Fruit fly (Drosophila melanogaster): ENCODE data around the gene Pbp95.
A peak's percentile ranks its signal among the peaks of the same experiment; 100 is the strongest.

The Pbp95 gene

DNA sequence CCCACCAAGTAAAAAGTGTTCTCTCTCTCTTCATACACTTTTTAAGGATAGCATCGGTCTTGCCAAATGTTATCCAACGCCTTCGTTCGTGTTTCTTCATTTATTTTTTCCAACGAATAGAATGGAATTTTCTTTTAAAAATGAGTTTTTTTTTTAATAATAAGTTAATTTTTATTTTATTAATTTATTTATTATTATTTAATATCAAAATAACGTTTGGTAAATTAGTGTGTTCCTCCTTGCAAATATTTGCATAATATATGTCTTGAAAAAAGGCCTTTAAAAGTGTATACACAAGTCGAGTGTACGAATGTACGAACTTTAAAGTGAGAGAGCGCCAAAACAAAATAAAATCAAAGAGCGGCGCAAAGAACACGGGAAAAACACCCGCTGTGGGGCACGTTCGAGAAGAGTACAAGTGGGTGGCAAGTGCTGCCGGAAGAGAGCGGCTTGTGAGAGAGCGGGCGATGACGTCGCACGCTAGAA is 13.7 kb downstream of the Pbp95 start (continued):
- TF ChIP-seq ato (GFP tag; IDR thresholded peaks at IDR 0.05; ENCODE audit: partially characterized antibody) (no peak), BEAF-32 (GFP tag; optimal IDR thresholded peaks at IDR 0.05) (no peak), CG43689 (GFP tag; IDR thresholded peaks at IDR 0.05) (peak; percentile 58), CG18764 (GFP tag; optimal IDR thresholded peaks at IDR 0.05) (no peak), CG8359 (GFP tag; optimal IDR thresholded peaks at IDR 0.05; ENCODE audit: borderline replicate concordance) (peak; percentile 61), Kr (GFP tag; optimal IDR thresholded peaks at IDR 0.05) (no peak), disco-r (GFP tag; optimal IDR thresholded peaks at IDR 0.05) (no peak), Fer2 (tag; optimal IDR thresholded peaks at IDR 0.05) (peak; percentile 70), CG3163 (GFP tag; optimal IDR thresholded peaks at IDR 0.05) (peak; percentile 86), Hmx (GFP tag; optimal IDR thresholded peaks at IDR 0.05) (no peak), tll (GFP tag; optimal IDR thresholded peaks at IDR 0.05) (no peak), Opbp (GFP tag; IDR thresholded peaks at IDR 0.05; ENCODE audit: partially characterized antibody) (no peak), CG9817 (tag; optimal IDR thresholded peaks at IDR 0.05) (peak; percentile 80), zfh1 (GFP tag; IDR thresholded peaks at IDR 0.05) (0 out of 3 replicates have a peak, but pooled peaks have one; percentile 50), pita (GFP tag; optimal IDR thresholded peaks at IDR 0.05) (no peak), HLH4C (GFP tag; IDR thresholded peaks at IDR 0.05; ENCODE audit: partially characterized antibody) (no peak), CG34422 (GFP tag; IDR thresholded peaks at IDR 0.05) (0 out of 3 replicates have a peak, but pooled peaks have one; percentile 7), GATAe (GFP tag; conservative IDR thresholded peaks at IDR 0.05) (no peak), CG11696 (GFP tag; IDR thresholded peaks at IDR 0.05) (peak; percentile 35; the same call in 1 of the 2 replicates), CG9797 (GFP tag; optimal IDR thresholded peaks at IDR 0.05) (no peak), CG2120 (GFP tag; optimal IDR thresholded peaks at IDR 0.05) (peak; percentile 77), Mes4 (GFP tag; optimal IDR thresholded peaks at IDR 0.05) (no peak), sr (GFP tag; IDR thresholded peaks at IDR 0.05) (no peak), wek (GFP tag; optimal IDR thresholded peaks at IDR 0.05) (no peak), knrl (GFP tag; IDR thresholded peaks at IDR 0.05; ENCODE audit: partially characterized antibody) (no peak), sqz (GFP tag; optimal IDR thresholded peaks at IDR 0.05) (no peak), CG14860 (GFP tag; IDR thresholded peaks at IDR 0.05; ENCODE audit: partially characterized antibody) (no peak), Sry-β (GFP tag; optimal IDR thresholded peaks at IDR 0.05) (no peak), dysf (GFP tag; IDR thresholded peaks at IDR 0.05) (peak; percentile 85), CG1832 (GFP tag; optimal IDR thresholded peaks at IDR 0.05) (no peak), CG10321 (GFP tag; IDR thresholded peaks at IDR 0.05) (peak; percentile 44; the same call in 1 of the 2 replicates), unc-4 (GFP tag; IDR thresholded peaks at IDR 0.05; ENCODE audit: partially characterized antibody) (no peak), CG7745 (tag; optimal IDR thresholded peaks at IDR 0.05) (no peak), CG5953 (GFP tag; IDR thresholded peaks at IDR 0.05) (peak; percentile 67), CG42726 (GFP tag; IDR thresholded peaks at IDR 0.05; ENCODE audit: partially characterized antibody) (no peak), CG17568 (GFP tag; optimal IDR thresholded peaks at IDR 0.05) (peak; percentile 50), ttk (GFP tag; IDR thresholded peaks at IDR 0.05) (peak; percentile 81), slbo (GFP tag; IDR thresholded peaks at IDR 0.05) (peak; percentile 87), CkIIα-i1 (GFP tag; IDR thresholded peaks at IDR 0.05) (no peak), Adf1 (GFP tag; IDR thresholded peaks at IDR 0.05) (peak; percentile 26; the same call in 1 of the 2 replicates), Aef1 (GFP tag; IDR thresholded peaks at IDR 0.05) (peak; percentile 53; the same call in 2 of the 3 replicates), CG9727 (GFP tag; optimal IDR thresholded peaks at IDR 0.05) (peak; percentile 79), CG16863 (GFP tag; optimal IDR thresholded peaks at IDR 0.05) (peak; percentile 37), MTF-1 (GFP tag; optimal IDR thresholded peaks at IDR 0.05; ENCODE audit: borderline replicate concordance) (peak; percentile 8), Oaz (GFP tag; IDR thresholded peaks at IDR 0.05) (no peak), CG11247 (GFP tag; IDR thresholded peaks at IDR 0.05) (peak; percentile 48; the same call in 1 of the 2 replicates), CG16815 (GFP tag; optimal IDR thresholded peaks at IDR 0.05) (peak; percentile 48), chm (GFP tag; IDR thresholded peaks at IDR 0.05) (peak; percentile 54; the same call in 1 of the 2 replicates), sc (optimal IDR thresholded peaks at IDR 0.05) (no peak), sc (GFP tag; optimal IDR thresholded peaks at IDR 0.05) (peak; percentile 86)

Data from whole organism, embryonic.